Fruit fly (Drosophila melanogaster): ENCODE results near the gene bves.

The bves gene

DNA sequence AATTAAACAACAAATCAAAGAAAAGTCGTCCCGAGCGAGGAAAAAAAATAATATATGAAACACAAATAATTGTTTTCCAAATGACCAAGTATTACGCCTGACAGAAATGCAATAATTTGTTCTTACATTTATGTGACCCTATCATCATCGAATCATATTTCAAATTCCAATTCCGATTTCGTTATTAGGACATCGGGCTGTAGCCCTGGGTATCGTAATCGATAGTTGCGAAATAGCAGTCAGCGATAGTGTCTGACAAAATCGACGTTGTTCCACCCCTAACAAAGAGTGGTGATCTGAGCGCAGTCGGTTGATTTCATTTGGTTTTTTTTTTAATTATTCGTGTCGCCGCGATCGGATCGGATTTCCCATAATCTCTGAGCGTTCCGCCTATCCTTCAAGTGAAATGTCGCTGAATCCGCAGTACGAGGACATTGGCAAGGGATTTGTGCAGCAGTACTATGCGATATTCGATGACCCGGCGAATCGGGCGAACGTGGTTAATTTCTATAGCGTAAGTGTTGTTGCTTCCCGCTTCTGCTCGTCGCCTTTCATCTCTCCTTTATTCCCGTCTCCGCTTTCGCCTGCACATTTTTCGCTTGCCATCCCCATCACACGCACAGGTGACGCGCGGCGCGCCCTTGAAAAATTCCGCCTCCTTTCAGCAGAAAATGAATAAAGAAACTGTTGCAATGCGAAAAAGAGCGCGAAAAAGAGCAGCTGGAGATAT is 18.4 kb upstream of the bves start, which contains the start of gene Ntf-2 (continued):
- TF ChIP-seq CG7357 (GFP tag; IDR thresholded peaks at IDR 0.05) (no peak), jing (GFP tag; optimal IDR thresholded peaks at IDR 0.05) (no peak), Lpt (GFP tag; optimal IDR thresholded peaks at IDR 0.05) (no peak), CG4360 (GFP tag; IDR thresholded peaks at IDR 0.05) (no peak), lov (optimal IDR thresholded peaks at IDR 0.05) (no peak), lov (GFP tag; IDR thresholded peaks at IDR 0.05) (no peak), CG12299 (tag; optimal IDR thresholded peaks at IDR 0.05) (no peak), CG15269 (tag; optimal IDR thresholded peaks at IDR 0.05) (no peak), CG10565 (GFP tag; optimal IDR thresholded peaks at IDR 0.05) (no peak), Dek (tag; optimal IDR thresholded peaks at IDR 0.05) (no peak), dmrt99B (tag; optimal IDR thresholded peaks at IDR 0.05) (no peak), Dbx (GFP tag; IDR thresholded peaks at IDR 0.05) (no peak), CG7963 (GFP tag; IDR thresholded peaks at IDR 0.05; ENCODE audit: partially characterized antibody) (peak; percentile 89), sens-2 (GFP tag; IDR thresholded peaks at IDR 0.05) (no peak), tup (GFP tag; optimal IDR thresholded peaks at IDR 0.05) (no peak), MESR4 (GFP tag; optimal IDR thresholded peaks at IDR 0.05) (peak; percentile 56), CG16815 (GFP tag; optimal IDR thresholded peaks at IDR 0.05) (no peak), Lhr (GFP tag; optimal IDR thresholded peaks at IDR 0.05) (peak; percentile 13), CG33557 (GFP tag; optimal IDR thresholded peaks at IDR 0.05) (no peak), tap (tag; optimal IDR thresholded peaks at IDR 0.05) (no peak), crol (GFP tag; IDR thresholded peaks at IDR 0.05) (no peak), CG15479 (GFP tag; optimal IDR thresholded peaks at IDR 0.05) (no peak), CG31388 (GFP tag; optimal IDR thresholded peaks at IDR 0.05) (no peak), Pdp1 (GFP tag; optimal IDR thresholded peaks at IDR 0.05) (peak in 1 of 2 experiments; percentile 38), CG31365 (tag; optimal IDR thresholded peaks at IDR 0.05) (no peak), CG1529 (GFP tag; optimal IDR thresholded peaks at IDR 0.05) (no peak), CG4820 (GFP tag; optimal IDR thresholded peaks at IDR 0.05) (no peak), CG16813 (GFP tag; IDR thresholded peaks at IDR 0.05; ENCODE audit: partially characterized antibody) (peak; percentile 89), ara (GFP tag; IDR thresholded peaks at IDR 0.05) (no peak), Jarid2 (GFP tag; optimal IDR thresholded peaks at IDR 0.05) (no peak), mam (GFP tag; optimal IDR thresholded peaks at IDR 0.05) (peak; percentile 42), fru (optimal IDR thresholded peaks at IDR 0.05) (no peak), Drgx (GFP tag; IDR thresholded peaks at IDR 0.05) (peak; percentile 19; the same call in 1 of the 2 replicates), CG12769 (tag; optimal IDR thresholded peaks at IDR 0.05) (peak; percentile 2), CG43689 (GFP tag; IDR thresholded peaks at IDR 0.05) (no peak), CG3847 (GFP tag; IDR thresholded peaks at IDR 0.05) (0 out of 2 replicates have a peak, but pooled peaks have one; percentile 17), slp2 (GFP tag; optimal IDR thresholded peaks at IDR 0.05) (no peak), Mes4 (GFP tag; optimal IDR thresholded peaks at IDR 0.05) (no peak), CG16863 (GFP tag; optimal IDR thresholded peaks at IDR 0.05) (no peak), az2 (GFP tag; optimal IDR thresholded peaks at IDR 0.05) (peak; percentile 16), slbo (GFP tag; IDR thresholded peaks at IDR 0.05) (peak; percentile 61), CkIIα-i1 (GFP tag; IDR thresholded peaks at IDR 0.05) (no peak), Ravus (GFP tag; IDR thresholded peaks at IDR 0.05) (no peak), dpn (GFP tag; optimal IDR thresholded peaks at IDR 0.05) (peak; percentile 20 to 29), CG12155 (GFP tag; optimal IDR thresholded peaks at IDR 0.05) (no peak), kni (GFP tag; optimal IDR thresholded peaks at IDR 0.05) (no peak), CG10959 (GFP tag; IDR thresholded peaks at IDR 0.05) (no peak), jumu (GFP tag; optimal IDR thresholded peaks at IDR 0.05) (no peak), CG4730 (GFP tag; IDR thresholded peaks at IDR 0.05) (no peak), CG1233 (GFP tag; optimal IDR thresholded peaks at IDR 0.05) (no peak), bowl (GFP tag; IDR thresholded peaks at IDR 0.05) (no peak)

Data from whole organism, embryonic.